Worm (Caenorhabditis elegans): ENCODE measurements around the gene sec-5.

sec-5 gene

DNA sequence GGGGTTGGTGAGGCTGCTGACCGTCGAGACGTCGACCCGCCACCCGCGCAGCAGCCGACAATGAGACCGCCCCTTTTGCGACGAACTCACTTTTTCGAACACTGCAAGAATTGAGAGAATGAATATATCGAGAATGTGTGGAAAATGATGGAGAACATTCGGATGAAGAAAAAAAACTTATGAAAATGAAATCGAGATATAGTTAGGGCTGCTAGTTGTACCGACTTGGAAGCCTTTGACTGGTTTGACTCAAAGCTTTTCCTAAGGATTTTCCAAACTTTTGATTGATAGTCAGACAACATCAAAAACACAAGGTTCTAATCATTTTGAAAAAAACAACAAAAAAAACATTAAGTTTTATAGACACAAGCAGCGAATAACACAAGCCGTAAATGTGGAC, 11.4 kb upstream of the sec-5 start, which contains the start of gene sym-2:
Gene sym-2 (minus strand): TSS at position 101 of the 400 bp plus-strand sequence.
- peak; percentile 23 for TF ChIP-seq nhr-25 (tag; optimal IDR thresholded peaks at IDR 0.05)
- peak; percentile 40 for TF ChIP-seq nhr-23 (tag; optimal IDR thresholded peaks at IDR 0.05)
- TF ChIP-seq elt-1 (tag; optimal IDR thresholded peaks at IDR 0.05), result no peak

DNA sequence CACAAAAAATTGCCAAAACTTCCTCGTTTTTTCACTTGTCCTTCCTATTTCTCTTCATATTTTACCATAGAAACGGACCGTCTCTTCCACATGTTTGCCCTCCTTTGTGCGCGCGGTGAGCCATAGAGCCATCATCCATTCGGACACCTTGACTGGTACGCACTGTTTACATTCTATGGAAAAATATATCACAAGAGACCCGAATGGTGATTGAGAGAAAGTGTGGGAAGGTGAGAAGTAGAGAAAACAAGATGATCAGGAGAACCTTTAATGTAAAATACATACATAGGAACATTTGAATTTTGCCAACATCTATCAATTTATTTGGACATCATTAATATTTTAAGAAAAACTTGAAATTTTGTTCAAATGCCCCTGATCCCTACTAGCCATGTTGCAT, 9.0 kb upstream of the sec-5 start:
- TF ChIP-seq R02D3.7 (tag; optimal IDR thresholded peaks at IDR 0.05) (no peak), lin-15B (tag; optimal IDR thresholded peaks at IDR 0.05) (no peak), pha-4 (tag; optimal IDR thresholded peaks at IDR 0.05) (peak; percentile 95), nhr-12 (tag; optimal IDR thresholded peaks at IDR 0.05) (no peak)

DNA sequence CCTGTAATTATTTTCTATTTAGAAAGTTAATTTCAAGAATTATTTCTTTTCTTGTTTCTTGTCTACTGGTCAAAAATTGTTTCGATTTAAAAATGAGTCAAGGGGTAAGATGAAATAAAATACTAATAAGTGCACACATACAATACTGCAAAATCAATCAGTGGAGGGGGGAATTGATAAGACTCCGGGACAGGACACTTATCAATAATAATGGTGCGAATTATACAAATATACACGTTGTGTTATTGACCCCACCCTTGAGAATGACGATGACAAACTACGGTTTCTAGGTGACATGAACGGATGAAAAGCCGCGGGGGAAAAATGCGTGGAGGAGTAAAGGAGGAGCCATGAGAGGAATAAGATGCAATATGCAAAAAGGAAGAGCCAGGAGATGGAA, 4.2 kb upstream of the sec-5 start:
- no peak for TF ChIP-seq nhr-237 (tag; optimal IDR thresholded peaks at IDR 0.05)
- no peak for TF ChIP-seq jun-1 (tag; optimal IDR thresholded peaks at IDR 0.05)
- TF ChIP-seq elt-2 (tag; optimal IDR thresholded peaks at IDR 0.05), result peak; percentile 60
- peak; percentile 51 for TF ChIP-seq pqm-1 (tag; optimal IDR thresholded peaks at IDR 0.05)
- TF ChIP-seq pha-4 (tag; optimal IDR thresholded peaks at IDR 0.05), result peak; percentile 48
- TF ChIP-seq nhr-76 (tag; optimal IDR thresholded peaks at IDR 0.05), result no peak
- TF ChIP-seq daf-12 (tag; optimal IDR thresholded peaks at IDR 0.05), result no peak
- no peak for TF ChIP-seq hmg-11 (tag; optimal IDR thresholded peaks at IDR 0.05)
- no peak for TF ChIP-seq nhr-67 (tag; optimal IDR thresholded peaks at IDR 0.05)
- no peak for TF ChIP-seq unc-62 (GFP tag; optimal IDR thresholded peaks at IDR 0.05)
- no peak for TF ChIP-seq nhr-77 (tag; optimal IDR thresholded peaks at IDR 0.05)
- no peak for TF ChIP-seq ceh-9 (tag; optimal IDR thresholded peaks at IDR 0.05)

DNA sequence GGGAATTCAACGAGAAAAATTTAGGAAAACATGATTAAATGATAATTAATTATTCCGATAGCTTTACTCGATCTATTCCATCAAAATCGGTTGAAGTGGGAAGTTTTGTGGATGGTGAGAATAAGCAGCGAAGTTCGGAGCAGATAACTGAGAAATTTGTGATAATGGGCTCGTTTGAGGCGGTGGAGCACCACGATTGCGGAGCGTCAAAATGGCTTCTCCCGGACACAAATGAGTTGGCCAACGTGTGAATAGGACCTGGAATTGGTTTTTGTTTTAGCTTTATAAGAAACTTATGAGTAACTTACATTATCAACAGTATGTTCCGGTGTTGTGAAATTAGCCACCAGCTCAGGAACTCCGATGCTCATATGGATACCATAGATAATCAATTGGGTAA, 1.9 kb upstream of the sec-5 start:
- TF ChIP-seq nhr-237 (tag; optimal IDR thresholded peaks at IDR 0.05) (no peak), nhr-43 (tag; optimal IDR thresholded peaks at IDR 0.05; ENCODE audit: poor library complexity, severe bottlenecking) (no peak), nhr-28 (tag; optimal IDR thresholded peaks at IDR 0.05) (no peak), unc-62 (GFP tag; optimal IDR thresholded peaks at IDR 0.05) (no peak)

DNA sequence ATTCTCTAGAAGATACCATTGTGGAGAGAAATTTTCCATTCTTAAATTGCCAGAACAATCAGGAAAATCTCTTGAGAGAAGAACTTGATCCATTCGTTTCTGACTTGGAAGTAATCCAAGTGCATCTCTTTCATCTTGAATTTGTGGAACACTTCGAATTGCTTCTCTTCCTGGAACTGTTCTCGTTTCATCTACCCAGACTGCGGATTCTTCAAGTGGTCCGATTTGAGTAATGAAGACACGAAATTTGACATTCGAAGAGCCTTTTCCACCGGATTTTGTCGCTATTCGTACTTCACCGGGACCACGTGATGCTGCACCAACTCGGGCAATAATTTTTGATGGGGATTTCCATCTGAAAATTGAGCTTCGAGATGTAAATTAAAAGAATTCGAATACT, 429 bp downstream of the sec-5 start:
- TF ChIP-seq pqm-1 (tag; optimal IDR thresholded peaks at IDR 0.05), result no peak
- TF ChIP-seq nhr-77 (tag; optimal IDR thresholded peaks at IDR 0.05), result no peak
- no peak for TF ChIP-seq unc-39 (tag; optimal IDR thresholded peaks at IDR 0.05)
- no peak for TF ChIP-seq nhr-237 (tag; optimal IDR thresholded peaks at IDR 0.05)
- TF ChIP-seq sea-2 (GFP tag; optimal IDR thresholded peaks at IDR 0.05), result no peak
- TF ChIP-seq nhr-43 (tag; optimal IDR thresholded peaks at IDR 0.05; ENCODE audit: poor library complexity, severe bottlenecking), result no peak
- TF ChIP-seq ZK546.5 (tag; optimal IDR thresholded peaks at IDR 0.05), result no peak
- TF ChIP-seq fkh-10 (GFP tag; optimal IDR thresholded peaks at IDR 0.05), result no peak
- no peak for TF ChIP-seq R02D3.7 (tag; optimal IDR thresholded peaks at IDR 0.05)
- no peak for TF ChIP-seq elt-1 (tag; optimal IDR thresholded peaks at IDR 0.05)
- TF ChIP-seq skn-1 (tag; optimal IDR thresholded peaks at IDR 0.05), result no peak
- no peak for TF ChIP-seq fos-1 (tag; optimal IDR thresholded peaks at IDR 0.05)
- no peak for TF ChIP-seq ceh-9 (tag; optimal IDR thresholded peaks at IDR 0.05)
- no peak for TF ChIP-seq nhr-11 (tag; optimal IDR thresholded peaks at IDR 0.05)
- no peak for TF ChIP-seq ceh-82 (tag; optimal IDR thresholded peaks at IDR 0.05)
- no peak for TF ChIP-seq zag-1 (tag; optimal IDR thresholded peaks at IDR 0.05)
- no peak for TF ChIP-seq lsy-12 (tag; optimal IDR thresholded peaks at IDR 0.05)
- no peak for TF ChIP-seq ztf-11 (tag; optimal IDR thresholded peaks at IDR 0.05)
- TF ChIP-seq ceh-16 (tag; optimal IDR thresholded peaks at IDR 0.05), result no peak
- TF ChIP-seq tbx-2 (tag; optimal IDR thresholded peaks at IDR 0.05), result no peak

DNA sequence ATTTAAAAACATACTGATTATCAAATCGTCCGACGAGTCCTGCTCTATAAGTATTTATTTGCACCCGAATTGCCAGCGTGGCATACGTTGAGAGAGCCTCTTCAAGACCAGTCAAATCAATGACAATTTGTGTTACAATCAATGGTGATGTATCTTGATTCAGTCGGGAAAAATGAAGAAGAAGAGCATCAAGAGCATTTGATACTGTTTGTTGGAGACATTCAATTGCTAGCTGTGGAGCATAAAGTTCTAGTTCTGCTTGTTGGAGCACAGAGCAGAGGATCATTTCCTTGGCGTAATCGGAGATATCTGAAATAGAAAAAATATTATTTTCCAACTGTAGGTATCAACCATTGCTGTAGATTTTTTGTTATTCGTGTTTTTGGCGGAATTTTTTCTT, 3.5 kb downstream of the sec-5 start:
- TF ChIP-seq pqm-1 (tag; optimal IDR thresholded peaks at IDR 0.05) (no peak), ceh-16 (tag; optimal IDR thresholded peaks at IDR 0.05) (no peak), lin-39 (tag; optimal IDR thresholded peaks at IDR 0.05) (no peak), skn-1 (tag; optimal IDR thresholded peaks at IDR 0.05) (no peak), nhr-237 (tag; optimal IDR thresholded peaks at IDR 0.05) (no peak), elt-3 (tag; optimal IDR thresholded peaks at IDR 0.05) (no peak), elt-2 (tag; optimal IDR thresholded peaks at IDR 0.05) (no peak)
